1 fruit fly cellular context compared by ENCODE assay signal in the genomic region with DNA sequence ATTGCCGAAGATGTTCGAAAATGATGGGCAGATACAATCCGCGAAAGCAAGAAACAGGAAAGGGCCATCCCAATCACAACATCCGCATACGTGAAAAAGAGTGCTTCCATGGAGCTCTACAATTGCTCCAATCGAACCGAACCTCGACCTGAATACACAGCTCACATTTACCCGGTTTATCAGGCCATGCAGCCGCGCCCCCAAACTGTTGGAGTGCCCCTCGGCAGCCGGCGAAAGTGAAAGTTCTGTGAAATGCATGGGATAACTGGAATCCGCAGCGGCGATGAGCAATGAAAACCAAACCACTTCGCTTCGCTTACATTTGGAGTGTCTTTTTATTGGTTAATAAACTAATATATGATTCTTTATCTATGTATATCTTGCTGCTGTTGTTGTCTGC.
TF ChIP-seq lines count a peak whose summit lies in the region.

No protein-coding gene starts in this region.

TF ChIP-seq in whole organism, embryonic, 481 proteins besides CTCF, POLR2A, EP300 and RAD21 (continued from another document):
- TF ChIP-seq ab (GFP tag; optimal IDR thresholded peaks at IDR 0.05; lab: Kevin White, UChicago) = no peak
- TF ChIP-seq CG12236 (GFP tag; optimal IDR thresholded peaks at IDR 0.05; lab: Kevin White, UChicago) = no peak
- TF ChIP-seq stc (GFP tag; IDR thresholded peaks at IDR 0.05; lab: Robert Waterston, UW) = no peak
- TF ChIP-seq CG9797 (GFP tag; optimal IDR thresholded peaks at IDR 0.05; lab: Kevin White, UChicago) = no peak
- TF ChIP-seq so (GFP tag; IDR thresholded peaks at IDR 0.05; lab: Robert Waterston, UW) = no peak
- TF ChIP-seq pita (GFP tag; optimal IDR thresholded peaks at IDR 0.05; lab: Kevin White, UChicago) = no peak
- no peak for TF ChIP-seq BtbVII (GFP tag; optimal IDR thresholded peaks at IDR 0.05; lab: Kevin White, UChicago)
- TF ChIP-seq CG16779 (GFP tag; IDR thresholded peaks at IDR 0.05; lab: Robert Waterston, UW) = no peak
- peak; percentile 49 for TF ChIP-seq CG18476 (GFP tag; optimal IDR thresholded peaks at IDR 0.05; lab: Kevin White, UChicago)
- TF ChIP-seq cwo (GFP tag; optimal IDR thresholded peaks at IDR 0.05; lab: Kevin White, UChicago) = no peak
